Worm (Caenorhabditis elegans) whole organism, mixed stage, embryonic: ENCODE data around the gene pqn-27.

Source experiments
- M03D4.4 ChIP-seq: sonication (generic microtip); optimal IDR thresholded peaks from 2 replicates; lab custom pipeline; 2017; ENCODE audit warnings: mild to moderate bottlenecking, missing genetic modification characterization, missing compliant biosample characterization
- bed-3 ChIP-seq: fragments of 200-800 bp; sonication (Bioruptor generic); optimal IDR thresholded peaks from 3 replicates; lab custom pipeline; 2018; ENCODE audit warnings: mild to moderate bottlenecking, missing genetic modification characterization, moderate library complexity, missing compliant biosample characterization
- blmp-1 ChIP-seq: fragments of 150-350 bp; optimal IDR thresholded peaks from 2 replicates; lab custom pipeline; 2014; ENCODE audit warnings: missing biosample characterization, missing genetic modification characterization
- ceh-39 ChIP-seq: fragments of 150-350 bp; optimal IDR thresholded peaks from 2 replicates; lab custom pipeline; 2014; ENCODE audit warnings: missing biosample characterization, missing genetic modification characterization
- ceh-43 ChIP-seq: fragments of 200-800 bp; sonication (Bioruptor generic); optimal IDR thresholded peaks from 2 replicates; lab custom pipeline; 2018; ENCODE audit warnings: mild to moderate bottlenecking, missing genetic modification characterization, moderate library complexity, missing compliant biosample characterization
- ceh-83 ChIP-seq: fragments of 200-800 bp; sonication (Bioruptor generic); optimal IDR thresholded peaks from 2 replicates; lab custom pipeline; 2018; ENCODE audit warnings: mild to moderate bottlenecking, missing genetic modification characterization, missing compliant biosample characterization
- ces-1 ChIP-seq: fragments of 150-350 bp; optimal IDR thresholded peaks from 2 replicates; lab custom pipeline; 2014; ENCODE audit warnings: missing biosample characterization, missing genetic modification reagents, missing genetic modification characterization
- cnd-1 ChIP-seq: fragments of 200-800 bp; sonication (Bioruptor generic); optimal IDR thresholded peaks from 2 replicates; lab custom pipeline; 2018; ENCODE audit warnings: mild to moderate bottlenecking, missing genetic modification characterization, missing compliant biosample characterization
- drap-1 ChIP-seq: fragments of 200-800 bp; sonication (Bioruptor generic); optimal IDR thresholded peaks from 3 replicates; lab custom pipeline; 2018; ENCODE audit warnings: mild to moderate bottlenecking, missing genetic modification characterization, missing compliant biosample characterization
- elt-3 ChIP-seq: fragments of 150-350 bp; optimal IDR thresholded peaks from 2 replicates; lab custom pipeline; 2014; ENCODE audit warnings: missing biosample characterization, missing genetic modification characterization
- flh-1 ChIP-seq: fragments of 200-800 bp; sonication (Bioruptor generic); optimal IDR thresholded peaks from 2 replicates; lab custom pipeline; 2018; ENCODE audit warnings: mild to moderate bottlenecking, missing genetic modification characterization, moderate library complexity, missing compliant biosample characterization
- ham-2 ChIP-seq: fragments of 200-800 bp; sonication (Bioruptor generic); optimal IDR thresholded peaks from 2 replicates; lab custom pipeline; 2018; ENCODE audit warnings: mild to moderate bottlenecking, missing genetic modification characterization, missing compliant biosample characterization
- hlh-1 ChIP-seq: fragments of 150-350 bp; optimal IDR thresholded peaks from 2 replicates; lab custom pipeline; 2014; ENCODE audit warnings: missing biosample characterization, missing genetic modification reagents, missing genetic modification characterization
- lin-13 ChIP-seq: fragments of 150-350 bp; optimal IDR thresholded peaks from 2 replicates; lab custom pipeline; 2014; ENCODE audit warnings: missing biosample characterization, missing genetic modification characterization
- lin-32 ChIP-seq: fragments of 200-800 bp; sonication (Bioruptor generic); optimal IDR thresholded peaks from 2 replicates; lab custom pipeline; 2018; ENCODE audit warnings: mild to moderate bottlenecking, missing genetic modification characterization, missing compliant biosample characterization
- lsy-2 ChIP-seq: fragments of 150-350 bp; optimal IDR thresholded peaks from 2 replicates; lab custom pipeline; 2014; ENCODE audit warnings: missing biosample characterization, missing genetic modification characterization
- mab-5 ChIP-seq: fragments of 150-350 bp; optimal IDR thresholded peaks from 2 replicates; lab custom pipeline; 2014; ENCODE audit warnings: missing biosample characterization, missing genetic modification characterization
- mep-1 ChIP-seq: fragments of 150-350 bp; optimal IDR thresholded peaks from 2 replicates; lab custom pipeline; 2017; ENCODE audit warnings: missing biosample characterization, missing genetic modification reagents, missing genetic modification characterization, inconsistent platforms
- mls-2 ChIP-seq: sonication (generic microtip); optimal IDR thresholded peaks from 2 replicates; lab custom pipeline; 2016; ENCODE audit warnings: mild to moderate bottlenecking, missing genetic modification characterization, moderate library complexity, missing compliant biosample characterization
- nhr-12 ChIP-seq: fragments of 150-350 bp; optimal IDR thresholded peaks from 2 replicates; lab custom pipeline; 2014; ENCODE audit warnings: missing biosample characterization, missing genetic modification characterization
- nhr-2 ChIP-seq: fragments of 150-350 bp; optimal IDR thresholded peaks from 2 replicates; lab custom pipeline; 2014; ENCODE audit warnings: missing biosample characterization, missing genetic modification characterization
- nhr-237 ChIP-seq: fragments of 150-350 bp; optimal IDR thresholded peaks from 2 replicates; lab custom pipeline; 2014; ENCODE audit warnings: missing biosample characterization, missing genetic modification characterization
- nhr-28 ChIP-seq: fragments of 150-350 bp; optimal IDR thresholded peaks from 2 replicates; lab custom pipeline; 2014; ENCODE audit warnings: missing biosample characterization, missing genetic modification characterization
- nhr-76 ChIP-seq: sonication (generic microtip); optimal IDR thresholded peaks from 2 replicates; lab custom pipeline; 2017; ENCODE audit warnings: missing biosample characterization, missing genetic modification characterization
- pha-4 ChIP-seq: fragments of 150-350 bp; optimal IDR thresholded peaks from 2 replicates; lab custom pipeline; 2018; ENCODE audit warnings: missing biosample characterization, missing genetic modification reagents, missing genetic modification characterization
- sem-2 ChIP-seq: fragments of 200-800 bp; sonication (Bioruptor generic); optimal IDR thresholded peaks from 2 replicates; lab custom pipeline; 2018; ENCODE audit warnings: mild to moderate bottlenecking, missing genetic modification characterization, missing compliant biosample characterization
- sptf-1 ChIP-seq: sonication (generic microtip); optimal IDR thresholded peaks from 2 replicates; lab custom pipeline; 2017; ENCODE audit warnings: mild to moderate bottlenecking, missing genetic modification characterization, moderate library complexity, missing compliant biosample characterization
- tbx-8 ChIP-seq: fragments of 200-800 bp; sonication (Bioruptor generic); optimal IDR thresholded peaks from 2 replicates; lab custom pipeline; 2018; ENCODE audit warnings: mild to moderate bottlenecking, missing genetic modification characterization, moderate library complexity, missing compliant biosample characterization
- unc-120 ChIP-seq: sonication (generic microtip); optimal IDR thresholded peaks from 2 replicates; lab custom pipeline; 2017; ENCODE audit warnings: missing genetic modification characterization, missing compliant biosample characterization; ENCODE audit not compliant: poor library complexity, severe bottlenecking
- unc-39 ChIP-seq: fragments of 150-350 bp; optimal IDR thresholded peaks from 2 replicates; lab custom pipeline; 2014; ENCODE audit warnings: missing biosample characterization, missing genetic modification characterization
- unc-62 ChIP-seq: fragments of 150-350 bp; optimal IDR thresholded peaks from 2 replicates; lab custom pipeline; 2014; ENCODE audit warnings: missing biosample characterization, missing genetic modification reagents, missing genetic modification characterization
- zip-8 ChIP-seq: fragments of 150-350 bp; optimal IDR thresholded peaks from 2 replicates; lab custom pipeline; 2014; ENCODE audit warnings: missing biosample characterization, missing genetic modification characterization
- ztf-11 ChIP-seq: fragments of 150-350 bp; optimal IDR thresholded peaks from 2 replicates; lab custom pipeline; 2014; ENCODE audit warnings: missing biosample characterization, missing genetic modification characterization

Gene pqn-27

DNA sequence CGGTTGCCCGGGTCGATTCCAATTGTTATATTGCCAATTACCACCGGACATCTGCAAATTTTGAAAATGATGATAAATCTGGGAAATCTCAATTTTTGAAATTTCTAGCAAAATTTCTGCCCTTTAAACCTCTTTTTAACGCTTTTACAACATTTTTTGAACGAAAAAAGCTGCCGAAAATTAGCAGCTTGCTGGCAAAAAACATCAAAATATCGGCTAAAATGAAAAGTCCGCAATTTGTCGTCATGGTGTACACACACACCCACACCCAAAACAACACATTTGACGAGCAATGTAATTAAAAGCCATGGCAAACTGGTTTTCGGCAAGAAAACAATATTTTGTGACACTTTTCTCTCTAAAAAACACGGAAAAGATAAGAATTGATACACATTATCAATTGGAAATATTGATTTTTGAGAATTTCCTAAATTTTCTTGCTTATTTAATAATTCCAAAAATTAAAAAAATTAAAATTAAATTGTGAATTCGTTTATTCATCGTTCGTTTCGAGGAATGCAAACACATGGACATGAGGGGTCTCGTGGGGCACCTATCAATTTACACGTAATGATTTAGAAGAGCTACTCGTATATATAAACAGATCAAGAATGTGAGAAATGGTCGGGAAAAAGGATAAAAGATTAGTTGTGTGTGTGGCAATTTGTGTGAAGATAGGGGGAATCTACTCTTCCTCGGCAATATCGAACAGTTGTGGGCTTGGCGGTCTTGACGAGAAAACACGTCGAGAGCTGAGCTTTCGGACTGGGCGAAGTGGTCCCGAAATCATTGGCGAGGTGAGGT, at the start of gene pqn-27:
pqn-27 (minus strand) TSS at position 51 of the 804 bp plus-strand sequence.
- TF ChIP-seq tbx-8 (no peak), mab-5 (tag; lab: Kevin White, UChicago) (peak; percentile 44), cnd-1 (no peak), ceh-43 (GFP tag; lab: Kevin White, UChicago) (no peak), ham-2 (GFP tag; lab: Kevin White, UChicago) (peak; percentile 46), zip-8 (tag; lab: Kevin White, UChicago) (no peak), ztf-11 (tag; lab: Kevin White, UChicago) (no peak), sptf-1 (peak; percentile 19), drap-1 (no peak), bed-3 (GFP tag; lab: Kevin White, UChicago) (no peak), unc-62 (peak; percentile 23), mls-2 (tag; lab: Kevin White, UChicago) (no peak), hlh-1 (tag; lab: Kevin White, UChicago) (peak; percentile 18), nhr-76 (no peak), lsy-2 (peak; percentile 59), ceh-39 (tag; lab: Kevin White, UChicago) (no peak), mep-1 (peak; percentile 50), ces-1 (GFP tag; lab: Kevin White, UChicago) (peak; percentile 87), unc-39 (tag; lab: Kevin White, UChicago) (no peak), nhr-12 (tag; lab: Kevin White, UChicago) (no peak), elt-3 (no peak), flh-1 (no peak), lin-13 (tag; lab: Kevin White, UChicago) (no peak), nhr-2 (tag; lab: Kevin White, UChicago) (no peak), blmp-1 (tag; lab: Kevin White, UChicago) (no peak), nhr-28 (tag; lab: Kevin White, UChicago) (no peak), pha-4 (tag; lab: Kevin White, UChicago) (peak; percentile 26), lin-32 (no peak), sem-2 (GFP tag; lab: Kevin White, UChicago) (no peak), nhr-237 (tag; lab: Kevin White, UChicago) (peak; percentile 19)

DNA sequence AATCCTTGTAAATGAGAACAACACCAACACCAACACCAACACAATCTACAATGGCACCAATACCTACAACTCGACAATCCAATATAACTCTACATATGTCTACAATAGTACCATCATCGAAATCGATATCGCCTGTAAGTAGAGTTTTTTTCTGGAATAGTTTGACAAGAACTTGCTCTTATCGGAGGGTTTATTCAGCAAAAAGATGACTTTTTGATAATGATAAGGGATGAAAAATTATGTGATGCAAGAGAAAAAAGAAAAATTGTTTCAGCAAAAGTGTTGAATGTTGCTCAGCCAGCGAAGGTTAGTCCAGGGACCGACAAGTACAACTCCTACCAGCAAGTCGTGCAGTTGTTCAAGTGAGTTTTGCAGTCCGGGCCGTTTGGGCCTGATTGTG, 48.2 kb upstream of the pqn-27 start:
- TF ChIP-seq lsy-2 (no peak), lin-32 (no peak), mep-1 (no peak), cnd-1 (no peak), M03D4.4 (tag; lab: Kevin White, UChicago) (no peak), pha-4 (tag; lab: Kevin White, UChicago) (no peak)

DNA sequence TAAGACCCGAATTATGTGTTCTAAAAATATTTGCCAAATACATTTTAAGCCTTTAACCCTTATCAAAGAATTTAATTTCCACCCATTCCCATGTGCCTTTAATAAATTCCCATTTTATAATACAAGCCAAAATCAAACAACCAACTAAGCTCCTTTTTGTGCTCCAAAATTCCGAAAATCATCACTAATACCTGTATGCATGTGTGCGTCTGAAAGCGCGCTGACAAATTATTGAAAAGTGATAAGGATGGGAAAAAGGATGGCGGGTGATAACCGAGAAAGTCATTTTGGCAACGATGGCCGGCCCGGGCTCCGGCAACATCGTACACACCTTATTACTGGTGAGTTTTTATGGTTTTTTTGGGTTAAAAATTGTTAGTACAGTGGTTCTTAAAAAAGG, 47.1 kb upstream of the pqn-27 start, which contains the start of gene nep-17:
nep-17 (plus strand) TSS at position 285 of the 400 bp plus-strand sequence.
- TF ChIP-seq ztf-11 (tag; lab: Kevin White, UChicago) (no peak), sem-2 (GFP tag; lab: Kevin White, UChicago) (no peak), tbx-8 (no peak), nhr-12 (tag; lab: Kevin White, UChicago) (no peak), lin-32 (no peak), unc-120 (no peak)

DNA sequence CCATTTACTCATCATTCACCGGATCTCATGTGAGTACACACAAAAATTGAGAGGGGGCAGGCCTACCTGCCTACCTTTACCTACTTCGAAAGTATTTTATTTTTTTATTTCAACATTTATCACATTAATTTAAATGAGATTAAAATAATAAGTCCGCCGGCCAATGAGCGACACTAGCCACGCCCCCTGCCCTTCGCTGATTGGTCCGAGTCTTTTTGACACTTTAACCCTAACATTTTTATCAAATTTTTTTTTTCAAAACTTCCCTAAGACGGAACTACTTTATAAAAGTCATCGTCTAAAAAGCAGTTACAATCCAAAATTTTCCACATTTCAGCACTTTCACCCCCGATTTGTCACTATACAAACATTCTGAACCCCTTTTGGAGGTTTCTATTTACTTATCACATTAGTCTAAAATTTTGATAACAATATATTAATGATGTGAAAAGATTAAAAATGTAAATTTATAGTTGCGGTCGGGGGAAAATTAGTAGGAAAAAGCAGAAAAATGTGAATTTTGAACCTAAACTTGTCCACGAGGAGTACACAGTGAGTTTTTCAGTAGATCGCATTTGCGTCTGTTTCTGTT, 45.6 kb upstream of the pqn-27 start:
- TF ChIP-seq blmp-1 (tag; lab: Kevin White, UChicago): no peak
- TF ChIP-seq mab-5 (tag; lab: Kevin White, UChicago): no peak
- no peak for TF ChIP-seq lsy-2
- no peak for TF ChIP-seq cnd-1
- TF ChIP-seq unc-39 (tag; lab: Kevin White, UChicago): no peak
- no peak for TF ChIP-seq drap-1
- TF ChIP-seq ces-1 (GFP tag; lab: Kevin White, UChicago): no peak
- no peak for TF ChIP-seq flh-1
- no peak for TF ChIP-seq lin-32
- no peak for TF ChIP-seq nhr-28 (tag; lab: Kevin White, UChicago)
- no peak for TF ChIP-seq mep-1
- TF ChIP-seq M03D4.4 (tag; lab: Kevin White, UChicago): no peak
- no peak for TF ChIP-seq bed-3 (GFP tag; lab: Kevin White, UChicago)
- no peak for TF ChIP-seq sem-2 (GFP tag; lab: Kevin White, UChicago)
- TF ChIP-seq tbx-8: no peak
- TF ChIP-seq ceh-83 (GFP tag; lab: Kevin White, UChicago): no peak
- TF ChIP-seq ham-2 (GFP tag; lab: Kevin White, UChicago): no peak
- TF ChIP-seq, all 35 proteins: peak for 0
